Worm (Caenorhabditis elegans) whole organism, young adult: ENCODE measurements around the gene flp-14.

Experiments
- F10E7.11 ChIP-seq: sonication (generic microtip); optimal IDR thresholded peaks from 2 replicates; lab custom pipeline; 2017; ENCODE audit warnings: mild to moderate bottlenecking, missing genetic modification characterization, moderate library complexity, missing compliant biosample characterization
- ceh-91 ChIP-seq: fragments of 200-800 bp; sonication (Bioruptor generic); IDR thresholded peaks from 2 replicates; pipeline ENCODE4 v1.3.6; 2022; ENCODE audit warnings: missing genetic modification reagents, missing genetic modification characterization, missing compliant biosample characterization
- chd-7 ChIP-seq: sonication (generic microtip); optimal IDR thresholded peaks from 2 replicates; lab custom pipeline; 2016; ENCODE audit warnings: mild to moderate bottlenecking, missing genetic modification characterization, moderate library complexity, missing compliant biosample characterization
- egl-44 ChIP-seq: fragments of 200-800 bp; sonication (Bioruptor generic); IDR thresholded peaks from 2 replicates; pipeline ENCODE4 v1.3.6; 2022; ENCODE audit warnings: missing genetic modification reagents, missing genetic modification characterization, missing compliant biosample characterization
- let-607 ChIP-seq, 2 experiments: fragments of 200-800 bp in 1 of 2; sonication (Bioruptor generic) in 1 of 2; sonication (generic microtip) in 1 of 2; optimal IDR thresholded peaks; 2 replicates each; lab custom pipeline; 2016 to 2018; ENCODE audit warnings: mild to moderate bottlenecking in 2 of 2, missing compliant biosample characterization in 2 of 2, missing genetic modification characterization in 2 of 2, moderate library complexity in 2 of 2, missing genotype in 1 of 2
- mel-28 ChIP-seq: sonication (generic microtip); optimal IDR thresholded peaks from 2 replicates; lab custom pipeline; 2016; ENCODE audit warnings: borderline replicate concordance, mild to moderate bottlenecking, missing genetic modification characterization, missing compliant biosample characterization
- nhr-90 ChIP-seq: sonication (generic microtip); optimal IDR thresholded peaks from 2 replicates; lab custom pipeline; 2016; ENCODE audit warnings: missing genotype, mild to moderate bottlenecking, missing genetic modification characterization, missing compliant biosample characterization
- sdz-38 ChIP-seq: sonication (generic microtip); optimal IDR thresholded peaks from 2 replicates; lab custom pipeline; 2016; ENCODE audit warnings: missing genotype, missing genetic modification characterization, missing compliant biosample characterization
- snpc-4 ChIP-seq, 5 experiments: fragments of 150-350 bp in 1 of 5; sonication (generic microtip) in 4 of 5; optimal IDR thresholded peaks; 2 replicates each; lab custom pipeline; 2014 to 2018; ENCODE audit warnings: missing genetic modification characterization in 5 of 5, missing biosample characterization in 3 of 5, antibody characterized with exemption in 2 of 5, mild to moderate bottlenecking in 2 of 5, missing compliant biosample characterization in 2 of 5, missing genotype in 2 of 5, moderate library complexity in 2 of 5, missing genetic modification reagents in 1 of 5
- ztf-26 ChIP-seq: sonication (generic microtip); optimal IDR thresholded peaks from 2 replicates; lab custom pipeline; 2017; ENCODE audit warnings: missing genetic modification characterization, missing compliant biosample characterization

- no peak for TF ChIP-seq mel-28
- no peak for TF ChIP-seq sdz-38 (tag; lab: Kevin White, UChicago)
- no peak for TF ChIP-seq nhr-90 (tag; lab: Kevin White, UChicago)
- TF ChIP-seq ceh-91 (GFP tag; lab: Robert Waterston, UW) = no peak
- TF ChIP-seq let-607 (tag; optimal IDR thresholded peaks at IDR 0.05; lab: Kevin White, UChicago) = no peak
- TF ChIP-seq snpc-4 (GFP tag; optimal IDR thresholded peaks at IDR 0.05; lab: Kevin White, UChicago) = no peak
- no peak for TF ChIP-seq snpc-4 (tag; optimal IDR thresholded peaks at IDR 0.05; lab: Kevin White, UChicago)
- TF ChIP-seq egl-44 (GFP tag; lab: Robert Waterston, UW) = no peak
- no peak for TF ChIP-seq ztf-26 (tag; lab: Kevin White, UChicago)
- no peak for TF ChIP-seq chd-7 (tag; lab: Kevin White, UChicago)
- TF ChIP-seq F10E7.11 = no peak
These were observed 22.5 kb downstream of the flp-14 start for ce11 chrIII:12932776-12933175.
